Worm (Caenorhabditis elegans): ENCODE measurements around the gene F46E10.2.

DNA sequence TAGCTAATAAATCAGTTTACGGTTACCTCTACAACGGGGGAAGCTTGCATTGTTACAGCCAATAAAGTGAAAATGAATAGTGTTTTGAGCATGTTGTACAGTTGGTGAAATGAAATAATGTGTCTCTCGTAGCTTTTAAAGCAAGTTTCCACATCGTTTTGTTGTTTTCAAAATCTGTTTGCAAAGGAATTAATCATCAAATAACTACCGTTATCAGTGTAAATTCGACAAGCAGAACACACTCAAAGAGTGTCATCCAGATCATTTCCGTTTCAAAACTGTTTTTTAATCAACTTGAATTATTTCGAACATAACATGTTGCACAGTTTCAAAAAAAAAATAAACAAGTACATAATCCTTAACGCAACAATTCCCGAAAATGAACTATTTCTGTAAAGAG, 36.8 kb downstream of the F46E10.2 start, which contains the start of gene spp-27:
- TF ChIP-seq tbx-11 (GFP tag; IDR thresholded peaks at IDR 0.05) (no peak), ama-1 (optimal IDR thresholded peaks at IDR 0.05) (no peak), ets-7 (tag; optimal IDR thresholded peaks at IDR 0.05) (no peak), pes-1 (GFP tag; IDR thresholded peaks at IDR 0.05) (no peak), scrt-1 (GFP tag; IDR thresholded peaks at IDR 0.05) (no peak), tbx-37 (GFP tag; conservative IDR thresholded peaks at IDR 0.05) (no peak), hmbx-1 (tag; optimal IDR thresholded peaks at IDR 0.05) (no peak)
